Worm (Caenorhabditis elegans) whole organism, L4/young adult: ENCODE data around the gene set-25.
"Not testable (repeated sequence)": the region's sequence is repeated elsewhere in the genome, so short reads cannot be mapped to it uniquely, and the experiment has no call there.

ENCODE experiments used
- W03F9.2 ChIP-seq: fragments of 150-350 bp; optimal IDR thresholded peaks from 2 replicates; lab custom pipeline; 2014; ENCODE audit warnings: missing biosample characterization, missing genetic modification characterization
- dao-5 ChIP-seq: sonication (generic microtip); optimal IDR thresholded peaks from 2 replicates; lab custom pipeline; 2016; ENCODE audit warnings: missing genotype, missing genetic modification characterization, moderate library complexity, missing compliant biosample characterization
- him-1 ChIP-seq: sonication (generic microtip); optimal IDR thresholded peaks from 2 replicates; lab custom pipeline; 2016; ENCODE audit warnings: missing genotype, missing genetic modification reagents, missing genetic modification characterization, missing compliant biosample characterization

ce11 chrIII:13292971-13293514, at the start of gene set-25:
- not testable (repeated sequence) for TF ChIP-seq dao-5, W03F9.2, him-1 (tag; lab: Kevin White, UChicago)
